Worm (Caenorhabditis elegans): ENCODE data around the gene srxa-2.

DNA sequence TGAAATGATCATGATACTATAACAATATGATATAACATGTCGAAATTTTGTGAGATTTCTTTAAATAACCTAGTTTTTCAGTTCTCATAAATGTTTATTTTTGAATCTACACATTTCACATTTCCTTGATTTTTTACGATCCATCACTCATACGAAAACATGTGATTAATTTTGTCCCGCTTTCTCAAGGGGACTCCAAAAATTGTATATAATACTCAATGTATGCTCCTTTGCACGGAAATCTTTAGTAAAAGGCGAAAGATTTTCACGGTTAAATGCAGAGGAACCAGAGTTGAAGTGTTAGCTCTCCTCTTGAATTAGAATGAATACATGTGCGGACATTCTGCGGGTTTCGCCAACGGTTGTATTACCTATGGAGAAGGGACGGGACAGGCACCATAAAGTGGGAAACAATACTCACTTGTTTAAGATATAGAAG is 41.2 kb downstream of the srxa-2 start:
- no peak for TF ChIP-seq him-1 (tag; optimal IDR thresholded peaks at IDR 0.05)
- no peak for TF ChIP-seq dao-5 (tag; optimal IDR thresholded peaks at IDR 0.05)
- no peak for TF ChIP-seq W03F9.2 (tag; optimal IDR thresholded peaks at IDR 0.05)

Data from whole organism, L4/young adult.